Fruit fly (Drosophila melanogaster) whole organism, embryonic: ENCODE data around the gene Or67b.

Source experiments
- Aef1 ChIP-seq: fragments of 200-800 bp; sonication (Bioruptor generic); IDR thresholded peaks from 3 replicates; pipeline ENCODE4 v1.3.6; 2022; ENCODE audit warnings: missing biosample characterization, missing genetic modification characterization
- Antp ChIP-seq: fragments of 200-800 bp; sonication (Bioruptor generic); optimal IDR thresholded peaks from 3 replicates; lab custom pipeline; 2016; ENCODE audit warnings: missing biosample characterization, missing genetic modification characterization
- Asciz ChIP-seq: fragments of 200-800 bp; sonication (Bioruptor generic); optimal IDR thresholded peaks from 2 replicates; lab custom pipeline; 2017; ENCODE audit warnings: missing biosample characterization, mild to moderate bottlenecking, missing genetic modification characterization, missing genetic modification reagents
- CG12659 ChIP-seq: fragments of 200-800 bp; sonication (Bioruptor generic); optimal IDR thresholded peaks from 3 replicates; lab custom pipeline; 2017; ENCODE audit warnings: mild to moderate bottlenecking, missing biosample characterization, missing genetic modification reagents, missing genetic modification characterization
- CG13123 ChIP-seq: fragments of 200-800 bp; sonication (Bioruptor generic); optimal IDR thresholded peaks from 2 replicates; lab custom pipeline; 2016; ENCODE audit warnings: missing biosample characterization, missing genetic modification characterization
- CG13287 ChIP-seq: fragments of 200-800 bp; sonication (Bioruptor generic); IDR thresholded peaks from 2 replicates; pipeline ENCODE4 v1.3.6; 2022; ENCODE audit warnings: missing biosample characterization, missing genetic modification characterization; ENCODE audit not compliant: partially characterized antibody
- CG13424 ChIP-seq: fragments of 200-800 bp; sonication (Bioruptor generic); optimal IDR thresholded peaks from 2 replicates; lab custom pipeline; 2019; ENCODE audit warnings: missing biosample characterization, mild to moderate bottlenecking, missing genetic modification characterization, moderate library complexity
- CG14014 ChIP-seq: fragments of 200-800 bp; sonication (Bioruptor generic); IDR thresholded peaks from 2 replicates; pipeline ENCODE4 v1.3.6; 2022; ENCODE audit warnings: missing biosample characterization, missing genetic modification characterization
- CG14710 ChIP-seq: fragments of 200-800 bp; sonication (Bioruptor generic); optimal IDR thresholded peaks from 3 replicates; lab custom pipeline; 2019; ENCODE audit warnings: missing biosample characterization, mild to moderate bottlenecking, missing genetic modification characterization, moderate library complexity
- CG17361 ChIP-seq: fragments of 200-800 bp; sonication (Bioruptor generic); IDR thresholded peaks from 3 replicates; pipeline ENCODE4 v1.3.6; 2022; ENCODE audit warnings: missing biosample characterization, missing genetic modification characterization
- CG31388 ChIP-seq: fragments of 200-800 bp; sonication (Bioruptor generic); optimal IDR thresholded peaks from 2 replicates; lab custom pipeline; 2016; ENCODE audit warnings: missing biosample characterization, missing genetic modification characterization
- CG32532 ChIP-seq: fragments of 200-800 bp; sonication (Bioruptor generic); IDR thresholded peaks from 2 replicates; pipeline ENCODE4 v1.3.6; 2022; ENCODE audit warnings: missing biosample characterization, missing genetic modification characterization
- CG32767 ChIP-seq: fragments of 200-800 bp; sonication (Bioruptor generic); IDR thresholded peaks from 2 replicates; pipeline ENCODE4 v1.3.6; 2022; ENCODE audit warnings: missing biosample characterization, missing genetic modification characterization
- CG34422 ChIP-seq: fragments of 200-800 bp; sonication (Bioruptor generic); IDR thresholded peaks from 3 replicates; pipeline ENCODE4 v1.3.6; 2022; ENCODE audit warnings: missing biosample characterization, missing genetic modification characterization
- CG42726 ChIP-seq: fragments of 200-800 bp; sonication (Bioruptor generic); IDR thresholded peaks from 2 replicates; pipeline ENCODE4 v1.3.6; 2022; ENCODE audit warnings: missing biosample characterization, missing genetic modification characterization; ENCODE audit not compliant: partially characterized antibody
- CG4424 ChIP-seq: fragments of 200-800 bp; sonication (Bioruptor generic); optimal IDR thresholded peaks from 3 replicates; lab custom pipeline; 2016; ENCODE audit warnings: missing biosample characterization, missing genetic modification characterization
- CG4820 ChIP-seq: fragments of 200-800 bp; sonication (Bioruptor generic); optimal IDR thresholded peaks from 3 replicates; lab custom pipeline; 2016; ENCODE audit warnings: missing biosample characterization, missing genetic modification characterization
- CG6175 ChIP-seq: fragments of 200-800 bp; sonication (Bioruptor generic); IDR thresholded peaks from 3 replicates; pipeline ENCODE4 v1.3.6; 2022; ENCODE audit warnings: missing biosample characterization, missing genetic modification characterization
- CG6272 ChIP-seq: fragments of 200-800 bp; sonication (Bioruptor generic); IDR thresholded peaks from 2 replicates; pipeline ENCODE4 v1.3.6; 2022; ENCODE audit warnings: missing biosample characterization, missing genetic modification characterization
- CG7357 ChIP-seq: fragments of 200-800 bp; sonication (Bioruptor generic); IDR thresholded peaks from 3 replicates; pipeline ENCODE4 v1.3.6; 2022; ENCODE audit warnings: missing biosample characterization, missing genetic modification characterization
- CG8765 ChIP-seq: fragments of 200-800 bp; sonication (Bioruptor generic); IDR thresholded peaks from 2 replicates; pipeline ENCODE4 v1.3.6; 2022; ENCODE audit warnings: missing biosample characterization, missing genetic modification characterization
- CG9609 ChIP-seq: fragments of 200-800 bp; sonication (Bioruptor generic); optimal IDR thresholded peaks from 3 replicates; lab custom pipeline; 2016; ENCODE audit warnings: missing biosample characterization, missing genetic modification characterization
- CG9932 ChIP-seq: fragments of 200-800 bp; sonication (Bioruptor generic); IDR thresholded peaks from 2 replicates; pipeline ENCODE4 v1.3.6; 2022; ENCODE audit warnings: missing biosample characterization, missing genetic modification characterization
- CTCF ChIP-seq: fragments of 200-800 bp; sonication (Bioruptor generic); optimal IDR thresholded peaks from 2 replicates; lab custom pipeline; 2017; ENCODE audit warnings: missing biosample characterization, mild to moderate bottlenecking, missing genetic modification characterization, moderate library complexity
- Dref ChIP-seq: fragments of 200-800 bp; sonication (Bioruptor generic); IDR thresholded peaks from 2 replicates; pipeline ENCODE4 v1.3.6; 2022; ENCODE audit warnings: missing biosample characterization, missing genetic modification characterization
- Elba2 ChIP-seq: fragments of 200-800 bp; sonication (Bioruptor generic); optimal IDR thresholded peaks from 3 replicates; lab custom pipeline; 2016; ENCODE audit warnings: missing biosample characterization, missing genetic modification characterization
- H15 ChIP-seq: fragments of 200-800 bp; sonication (Bioruptor generic); IDR thresholded peaks from 3 replicates; pipeline ENCODE4 v1.3.6; 2022; ENCODE audit warnings: missing biosample characterization, missing genetic modification characterization
- HLHmδ ChIP-seq: fragments of 200-800 bp; sonication (Bioruptor generic); optimal IDR thresholded peaks from 2 replicates; lab custom pipeline; 2018; ENCODE audit warnings: missing biosample characterization, mild to moderate bottlenecking, missing genetic modification characterization, moderate library complexity
- HmgZ ChIP-seq: fragments of 200-800 bp; sonication (Bioruptor generic); optimal IDR thresholded peaks from 2 replicates; lab custom pipeline; 2018; ENCODE audit warnings: missing biosample characterization, mild to moderate bottlenecking, missing genetic modification characterization
- MESR4 ChIP-seq: fragments of 200-800 bp; sonication (Bioruptor generic); optimal IDR thresholded peaks from 2 replicates; lab custom pipeline; 2018; ENCODE audit warnings: missing biosample characterization, mild to moderate bottlenecking, missing genetic modification characterization, moderate library complexity
- Optix ChIP-seq: fragments of 200-800 bp; sonication (Bioruptor generic); IDR thresholded peaks from 3 replicates; pipeline ENCODE4 v1.3.6; 2022; ENCODE audit warnings: missing biosample characterization, missing genetic modification characterization
- Scr ChIP-seq: fragments of 200-800 bp; sonication (Bioruptor generic); IDR thresholded peaks from 2 replicates; pipeline ENCODE4 v1.3.6; 2022; ENCODE audit warnings: missing biosample characterization, missing genetic modification characterization; ENCODE audit not compliant: partially characterized antibody
- abd-A ChIP-seq: fragments of 200-800 bp; sonication (Bioruptor generic); optimal IDR thresholded peaks from 3 replicates; lab custom pipeline; 2019; ENCODE audit warnings: missing biosample characterization, mild to moderate bottlenecking, missing genetic modification characterization, moderate library complexity
- al ChIP-seq: fragments of 200-800 bp; sonication (Bioruptor generic); IDR thresholded peaks from 2 replicates; pipeline ENCODE4 v1.3.6; 2022; ENCODE audit warnings: missing biosample characterization, missing genetic modification characterization
- bab2 ChIP-seq: fragments of 200-800 bp; sonication (Bioruptor generic); optimal IDR thresholded peaks from 2 replicates; lab custom pipeline; 2016; ENCODE audit warnings: missing biosample characterization, missing genetic modification characterization
- cato ChIP-seq: fragments of 200-800 bp; sonication (Bioruptor generic); optimal IDR thresholded peaks from 2 replicates; lab custom pipeline; 2016; ENCODE audit warnings: missing biosample characterization, missing genetic modification characterization, borderline replicate concordance
- danr ChIP-seq: fragments of 200-800 bp; sonication (Bioruptor generic); IDR thresholded peaks from 2 replicates; pipeline ENCODE4 v1.3.6; 2022; ENCODE audit warnings: missing biosample characterization, missing genetic modification characterization
- fru ChIP-seq: fragments of >200 bp; optimal IDR thresholded peaks from 2 replicates; lab custom pipeline; 2017
- inv ChIP-seq: fragments of 200-800 bp; sonication (Bioruptor generic); IDR thresholded peaks from 2 replicates; pipeline ENCODE4 v1.3.6; 2022; ENCODE audit warnings: missing biosample characterization, missing genetic modification characterization; ENCODE audit not compliant: partially characterized antibody
- lbe ChIP-seq: fragments of 200-800 bp; sonication (Bioruptor generic); optimal IDR thresholded peaks from 2 replicates; lab custom pipeline; 2016; ENCODE audit warnings: missing biosample characterization, mild to moderate bottlenecking, missing genetic modification characterization
- lmd ChIP-seq: fragments of 200-800 bp; sonication (Bioruptor generic); IDR thresholded peaks from 2 replicates; pipeline ENCODE4 v1.3.6; 2022; ENCODE audit warnings: missing biosample characterization, missing genetic modification characterization
- nau ChIP-seq: fragments of 200-800 bp; sonication (Bioruptor generic); optimal IDR thresholded peaks from 3 replicates; lab custom pipeline; 2017; ENCODE audit warnings: missing biosample characterization, mild to moderate bottlenecking, missing genetic modification characterization, missing genetic modification reagents
- nerfin-2 ChIP-seq: fragments of 200-800 bp; sonication (Bioruptor generic); IDR thresholded peaks from 2 replicates; pipeline ENCODE4 v1.3.6; 2022; ENCODE audit warnings: missing biosample characterization, missing genetic modification characterization; ENCODE audit not compliant: partially characterized antibody
- nmo ChIP-seq: fragments of 200-800 bp; sonication (Bioruptor generic); optimal IDR thresholded peaks from 2 replicates; lab custom pipeline; 2018; ENCODE audit warnings: missing biosample characterization, mild to moderate bottlenecking, missing genetic modification characterization, moderate library complexity
- p53 ChIP-seq: fragments of 200-800 bp; sonication (Bioruptor generic); optimal IDR thresholded peaks from 2 replicates; lab custom pipeline; 2016; ENCODE audit warnings: missing biosample characterization, missing genetic modification characterization
- pho ChIP-seq: fragments of 200-800 bp; sonication (Bioruptor generic); optimal IDR thresholded peaks from 2 replicates; lab custom pipeline; 2016; ENCODE audit warnings: missing biosample characterization, missing genetic modification characterization
- pnt ChIP-seq: fragments of 200-800 bp; sonication (Bioruptor generic); optimal IDR thresholded peaks from 3 replicates; lab custom pipeline; 2016; ENCODE audit warnings: missing biosample characterization, missing genetic modification characterization
- sqz ChIP-seq: fragments of 200-800 bp; sonication (Bioruptor generic); optimal IDR thresholded peaks from 3 replicates; lab custom pipeline; 2018; ENCODE audit warnings: missing biosample characterization, mild to moderate bottlenecking, missing genetic modification characterization
- tll ChIP-seq, 2 experiments: fragments of 200-800 bp in 1 of 2; fragments of >200 bp in 1 of 2; sonication (Bioruptor generic) in 1 of 2; optimal IDR thresholded peaks; 2 replicates each; lab custom pipeline; 2017 to 2019; ENCODE audit warnings: missing biosample characterization in 2 of 2, missing genetic modification characterization in 2 of 2, mild to moderate bottlenecking in 1 of 2, moderate library complexity in 1 of 2
- toy ChIP-seq: fragments of 200-800 bp; sonication (Bioruptor generic); IDR thresholded peaks from 2 replicates; pipeline ENCODE4 v1.3.6; 2022; ENCODE audit warnings: missing biosample characterization, missing genetic modification characterization
- vvl ChIP-seq: fragments of 200-800 bp; sonication (Bioruptor generic); IDR thresholded peaks from 2 replicates; pipeline ENCODE4 v1.3.6; 2022; ENCODE audit warnings: missing biosample characterization, missing genetic modification characterization

The Or67b gene

DNA sequence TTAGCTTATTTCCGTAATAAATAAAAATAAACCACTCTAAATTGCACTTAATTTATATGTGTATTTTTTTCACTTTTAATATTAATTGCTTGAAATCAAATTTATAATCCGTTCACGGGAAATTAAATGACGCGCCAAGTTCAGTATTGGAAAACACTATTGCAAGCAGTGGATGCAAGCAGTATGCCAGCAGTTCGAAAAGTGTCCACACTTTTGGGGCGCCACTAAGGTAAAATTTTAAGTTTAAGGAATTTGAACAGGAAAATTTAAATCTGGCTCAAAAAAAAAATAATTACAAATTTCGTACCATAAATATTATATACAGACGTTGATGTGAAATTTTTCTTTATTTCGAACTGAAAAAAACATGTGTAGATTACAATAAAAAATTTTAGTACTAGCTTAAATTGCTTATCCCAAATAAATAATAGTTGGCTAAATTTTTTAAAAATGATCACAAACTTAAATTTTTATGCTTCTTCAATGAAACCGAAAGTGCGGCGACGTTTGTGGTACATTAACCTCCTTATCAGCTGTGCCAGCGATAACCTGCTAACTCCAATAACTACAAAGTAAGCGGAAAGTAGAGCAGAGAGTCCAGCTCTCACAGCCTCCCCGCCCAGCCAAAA, 14.9 kb downstream of the Or67b start (continued):
- TF ChIP-seq CG14014 (GFP tag; lab: Robert Waterston, UW) (no peak), inv (GFP tag; lab: Robert Waterston, UW) (no peak), pnt (GFP tag; lab: Kevin White, UChicago) (peak; percentile 69), nerfin-2 (GFP tag; lab: Robert Waterston, UW) (no peak), lbe (GFP tag; lab: Kevin White, UChicago) (no peak), tll (GFP tag; optimal IDR thresholded peaks at IDR 0.05; lab: Kevin White, UChicago) (no peak), Aef1 (peak; percentile 31; the same call in 1 of the 3 replicates), CG6272 (no peak), CTCF (GFP tag; lab: Kevin White, UChicago) (peak; percentile 97), CG13123 (GFP tag; lab: Kevin White, UChicago) (no peak), CG13287 (no peak), CG4820 (peak; percentile 36), HmgZ (tag; lab: Kevin White, UChicago) (no peak), CG9932 (GFP tag; lab: Robert Waterston, UW) (peak; percentile 77), CG8765 (GFP tag; lab: Robert Waterston, UW) (no peak), CG9609 (GFP tag; lab: Kevin White, UChicago) (no peak), pho (GFP tag; lab: Kevin White, UChicago) (no peak), CG4424 (GFP tag; lab: Kevin White, UChicago) (peak; percentile 55), toy (GFP tag; lab: Robert Waterston, UW) (no peak), CG12659 (GFP tag; lab: Kevin White, UChicago) (no peak), MESR4 (GFP tag; lab: Kevin White, UChicago) (no peak), CG17361 (GFP tag; lab: Robert Waterston, UW) (no peak; the same call in 2 of the 3 replicates), Optix (GFP tag; lab: Robert Waterston, UW) (no peak), abd-A (tag; lab: Kevin White, UChicago) (no peak), HLHmδ (GFP tag; lab: Kevin White, UChicago) (no peak), al (peak; percentile 47), nau (GFP tag; lab: Kevin White, UChicago) (no peak), p53 (GFP tag; lab: Kevin White, UChicago) (peak; percentile 8), CG7357 (no peak; the same call in 2 of the 3 replicates), Antp (GFP tag; lab: Kevin White, UChicago) (peak; percentile 51), nmo (GFP tag; lab: Kevin White, UChicago) (peak; percentile 14), Elba2 (GFP tag; lab: Kevin White, UChicago) (no peak), CG32767 (no peak), Asciz (no peak), CG32532 (peak; percentile 69), danr (GFP tag; lab: Robert Waterston, UW) (no peak), fru (lab: Kevin White, UChicago) (no peak), CG42726 (peak; percentile 76), bab2 (GFP tag; lab: Kevin White, UChicago) (no peak), CG13424 (tag; lab: Kevin White, UChicago) (no peak), sqz (GFP tag; lab: Kevin White, UChicago) (no peak), CG6175 (GFP tag; lab: Robert Waterston, UW) (no peak), vvl (GFP tag; lab: Robert Waterston, UW) (peak; percentile 50; the same call in 1 of the 2 replicates), cato (GFP tag; lab: Kevin White, UChicago) (no peak), lmd (peak; percentile 57; the same call in 1 of the 2 replicates), Scr (GFP tag; lab: Robert Waterston, UW) (no peak), CG31388 (GFP tag; lab: Kevin White, UChicago) (peak; percentile 42), CG34422 (GFP tag; lab: Robert Waterston, UW) (no peak), H15 (peak; percentile 29; the same call in 2 of the 3 replicates), Dref (GFP tag; lab: Robert Waterston, UW) (peak; percentile 30; the same call in 1 of the 2 replicates), CG14710 (tag; lab: Kevin White, UChicago) (peak; percentile 47)
